Fruit fly (Drosophila melanogaster): ENCODE data around the gene CG31988.

DNA sequence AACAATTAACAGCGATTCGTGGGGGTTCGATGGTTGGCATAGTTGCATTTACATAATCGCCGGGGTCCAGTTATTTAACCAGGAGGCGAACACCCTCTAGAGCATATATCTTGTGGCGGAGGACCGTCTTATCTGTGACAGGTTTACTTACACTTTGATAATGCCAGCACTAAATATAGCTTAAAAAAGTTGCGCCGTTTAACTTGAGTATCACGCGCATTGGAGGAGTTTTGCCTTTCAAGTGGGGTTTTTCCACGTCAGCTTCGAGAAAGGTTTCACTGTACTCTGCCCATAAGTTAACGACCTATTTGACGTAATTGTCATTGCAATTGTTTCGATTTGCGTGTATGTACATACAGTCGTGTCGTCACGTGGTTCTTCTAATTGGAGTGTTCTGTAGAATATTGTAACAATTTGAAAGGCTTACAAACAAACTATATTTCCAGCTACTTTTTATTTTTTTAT, 33.4 kb downstream of the CG31988 start:
- TF ChIP-seq Hr4 (GFP tag; optimal IDR thresholded peaks at IDR 0.05) (no peak), dac (GFP tag; optimal IDR thresholded peaks at IDR 0.05) (no peak), CG9139 (GFP tag; optimal IDR thresholded peaks at IDR 0.05) (no peak), Eip78C (GFP tag) (no peak), acj6 (GFP tag; optimal IDR thresholded peaks at IDR 0.05) (no peak), CG11902 (GFP tag; optimal IDR thresholded peaks at IDR 0.05) (no peak), CG11294 (GFP tag; IDR thresholded peaks at IDR 0.05) (no peak), CG6854 (GFP tag; optimal IDR thresholded peaks at IDR 0.05) (no peak), OdsH (GFP tag; optimal IDR thresholded peaks at IDR 0.05) (no peak), Eip93F (GFP tag; optimal IDR thresholded peaks at IDR 0.05) (no peak), CG6808 (GFP tag; optimal IDR thresholded peaks at IDR 0.05) (no peak)
